Worm (Caenorhabditis elegans) whole organism, L1 larva: Measurements from ENCODE around the gene R06F6.14.
A peak's percentile ranks its signal among the peaks of the same experiment; 100 is the strongest.

Experiments used
- C16A3.4 ChIP-seq: fragments of 150-350 bp; optimal IDR thresholded peaks from 2 replicates; lab custom pipeline; 2014; ENCODE audit warnings: missing biosample characterization, missing genetic modification characterization
- F16B12.6 ChIP-seq: fragments of 150-350 bp; optimal IDR thresholded peaks from 2 replicates; lab custom pipeline; 2014; ENCODE audit warnings: missing biosample characterization, missing genetic modification characterization
- aha-1 ChIP-seq: fragments of 150-350 bp; optimal IDR thresholded peaks from 2 replicates; lab custom pipeline; 2014; ENCODE audit warnings: missing biosample characterization, missing genetic modification characterization
- aly-2 ChIP-seq: fragments of 150-350 bp; optimal IDR thresholded peaks from 2 replicates; lab custom pipeline; 2014; ENCODE audit warnings: missing biosample characterization, missing genetic modification characterization
- blmp-1 ChIP-seq: fragments of 150-350 bp; optimal IDR thresholded peaks from 2 replicates; lab custom pipeline; 2014; ENCODE audit warnings: missing biosample characterization, missing genetic modification characterization
- ceh-8 ChIP-seq: fragments of 200-800 bp; sonication (Bioruptor generic); optimal IDR thresholded peaks from 2 replicates; lab custom pipeline; 2018; ENCODE audit warnings: mild to moderate bottlenecking, missing genetic modification characterization, moderate library complexity, missing compliant biosample characterization
- ceh-82 ChIP-seq, 3 experiments: fragments of 150-350 bp in 1 of 3; sonication (generic microtip) in 2 of 3; optimal IDR thresholded peaks; 2 replicates each; lab custom pipeline; 2014 to 2017; ENCODE audit warnings: missing biosample characterization in 3 of 3, missing genetic modification characterization in 3 of 3
- ceh-88 ChIP-seq: fragments of 200-800 bp; sonication (Bioruptor generic); IDR thresholded peaks from 2 replicates; pipeline ENCODE4 v1.3.6; 2022; ENCODE audit warnings: missing genetic modification characterization, missing compliant biosample characterization
- dpl-1 ChIP-seq, 3 experiments: fragments of 150-350 bp in 2 of 3; sonication (generic microtip) in 1 of 3; optimal IDR thresholded peaks; 2 replicates each; lab custom pipeline; 2014 to 2017; ENCODE audit warnings: missing biosample characterization in 3 of 3, missing genetic modification characterization in 3 of 3, missing genetic modification reagents in 3 of 3
- dsc-1 ChIP-seq: sonication (generic microtip); optimal IDR thresholded peaks from 2 replicates; lab custom pipeline; 2016; ENCODE audit warnings: mild to moderate bottlenecking, missing genetic modification characterization, missing compliant biosample characterization
- efl-1 ChIP-seq, 4 experiments: fragments of 150-350 bp; optimal IDR thresholded peaks in 3 of 4; peaks in 1 of 4; 1 replicate in 1 of 4; 2 replicates in 3 of 4; lab custom pipeline; 2014; ENCODE audit warnings: missing biosample characterization in 2 of 4, missing genetic modification characterization in 2 of 4, missing genetic modification reagents in 2 of 4
- efl-3 ChIP-seq: fragments of 200-800 bp; sonication (Bioruptor generic); optimal IDR thresholded peaks from 2 replicates; lab custom pipeline; 2018; ENCODE audit warnings: mild to moderate bottlenecking, missing genetic modification characterization, missing compliant biosample characterization
- egl-27 ChIP-seq, 2 experiments: fragments of 150-350 bp in 1 of 2; sonication (generic microtip); optimal IDR thresholded peaks; 3 replicates each; lab custom pipeline; 2017 to 2018; ENCODE audit warnings: missing biosample characterization in 2 of 2, missing genetic modification characterization in 2 of 2, missing genetic modification reagents in 2 of 2
- elt-2 ChIP-seq: sonication (generic microtip); optimal IDR thresholded peaks from 2 replicates; lab custom pipeline; 2016; ENCODE audit warnings: missing genetic modification characterization, mild to moderate bottlenecking, inconsistent platforms, missing compliant biosample characterization, missing genetic modification reagents
- elt-3 ChIP-seq, 6 experiments: fragments of 150-350 bp in 1 of 6; sonication (generic microtip); optimal IDR thresholded peaks; 2 replicates each; lab custom pipeline; 2017 to 2018; ENCODE audit warnings: missing biosample characterization in 6 of 6, missing genetic modification characterization in 6 of 6, inconsistent platforms in 1 of 6
- fkh-10 ChIP-seq: sonication (generic microtip); optimal IDR thresholded peaks from 2 replicates; lab custom pipeline; 2017; ENCODE audit warnings: missing biosample characterization, missing genetic modification reagents, missing genetic modification characterization
- fos-1 ChIP-seq: fragments of 150-350 bp; optimal IDR thresholded peaks from 2 replicates; lab custom pipeline; 2014; ENCODE audit warnings: missing biosample characterization, missing genetic modification characterization
- grh-1 ChIP-seq: fragments of 200-800 bp; sonication (Bioruptor generic); IDR thresholded peaks from 2 replicates; pipeline ENCODE4 v1.3.6; 2022; ENCODE audit warnings: missing genetic modification reagents, missing genetic modification characterization, missing compliant biosample characterization
- hlh-4 ChIP-seq: sonication (generic microtip); optimal IDR thresholded peaks from 2 replicates; lab custom pipeline; 2016; ENCODE audit warnings: mild to moderate bottlenecking, missing genetic modification characterization, missing compliant biosample characterization
- irx-1 ChIP-seq: sonication (generic microtip); optimal IDR thresholded peaks from 2 replicates; lab custom pipeline; 2016; ENCODE audit warnings: missing genetic modification characterization, missing compliant biosample characterization
- lin-35 ChIP-seq, 2 experiments: fragments of 150-350 bp; optimal IDR thresholded peaks; 2 replicates each; lab custom pipeline; 2014; ENCODE audit warnings: missing biosample characterization in 2 of 2, missing genetic modification characterization in 2 of 2, missing genetic modification reagents in 2 of 2
- lin-39 ChIP-seq: fragments of 150-350 bp; optimal IDR thresholded peaks from 2 replicates; lab custom pipeline; 2014; ENCODE audit warnings: missing biosample characterization, missing genetic modification reagents, missing genetic modification characterization
- mab-9 ChIP-seq: fragments of 200-800 bp; sonication (Bioruptor generic); IDR thresholded peaks from 2 replicates; pipeline ENCODE4 v1.3.6; 2022; ENCODE audit warnings: missing genetic modification reagents, missing genetic modification characterization, missing compliant biosample characterization
- mdl-1 ChIP-seq, 2 experiments: fragments of 150-350 bp; optimal IDR thresholded peaks; 2 replicates each; lab custom pipeline; 2014 to 2017; ENCODE audit warnings: missing biosample characterization in 2 of 2, missing genetic modification characterization in 2 of 2, inconsistent platforms in 1 of 2
- mef-2 ChIP-seq: fragments of 150-350 bp; optimal IDR thresholded peaks from 2 replicates; lab custom pipeline; 2014; ENCODE audit warnings: missing biosample characterization, missing genetic modification characterization
- nhr-11 ChIP-seq: fragments of 150-350 bp; optimal IDR thresholded peaks from 2 replicates; lab custom pipeline; 2014; ENCODE audit warnings: missing biosample characterization, missing genetic modification characterization
- nhr-19 ChIP-seq: fragments of 200-800 bp; sonication (Bioruptor generic); conservative IDR thresholded peaks from 2 replicates; pipeline ENCODE4 v1.3.6; 2022; ENCODE audit warnings: missing genetic modification characterization, missing compliant biosample characterization
- nhr-28 ChIP-seq: fragments of 150-350 bp; optimal IDR thresholded peaks from 2 replicates; lab custom pipeline; 2014; ENCODE audit warnings: missing biosample characterization, missing genetic modification characterization
- nhr-71 ChIP-seq: sonication (generic microtip); optimal IDR thresholded peaks from 2 replicates; lab custom pipeline; 2016; ENCODE audit warnings: mild to moderate bottlenecking, missing genetic modification characterization, moderate library complexity, missing compliant biosample characterization
- nhr-76 ChIP-seq: sonication (generic microtip); optimal IDR thresholded peaks from 2 replicates; lab custom pipeline; 2017; ENCODE audit warnings: missing biosample characterization, missing genetic modification characterization
- nhr-84 ChIP-seq: sonication (generic microtip); optimal IDR thresholded peaks from 2 replicates; lab custom pipeline; 2017; ENCODE audit warnings: missing biosample characterization, missing genetic modification characterization
- nhr-85 ChIP-seq: sonication (generic microtip); peaks from one replicate; lab custom pipeline; 2016; ENCODE audit warnings: missing genetic modification characterization, inconsistent platforms, missing compliant biosample characterization
- pag-3 ChIP-seq: sonication (generic microtip); optimal IDR thresholded peaks from 2 replicates; lab custom pipeline; 2017; ENCODE audit warnings: missing genetic modification characterization, mild to moderate bottlenecking, missing compliant biosample characterization, antibody characterized with exemption, borderline replicate concordance; ENCODE audit not compliant: insufficient read depth
- pqm-1 ChIP-seq: sonication (generic microtip); optimal IDR thresholded peaks from 3 replicates; lab custom pipeline; 2017; ENCODE audit warnings: missing biosample characterization, missing genetic modification characterization
- rnt-1 ChIP-seq: sonication (generic microtip); optimal IDR thresholded peaks from 2 replicates; lab custom pipeline; 2016; ENCODE audit warnings: mild to moderate bottlenecking, missing genetic modification characterization, moderate library complexity, missing compliant biosample characterization
- skn-1 ChIP-seq: fragments of 150-350 bp; optimal IDR thresholded peaks from 2 replicates; lab custom pipeline; 2014; ENCODE audit warnings: missing biosample characterization, missing genetic modification characterization
- snpc-4 ChIP-seq: fragments of 150-350 bp; optimal IDR thresholded peaks from 2 replicates; lab custom pipeline; 2014; ENCODE audit warnings: missing biosample characterization, missing genetic modification characterization
- sup-37 ChIP-seq: fragments of 200-800 bp; sonication (Bioruptor generic); optimal IDR thresholded peaks from 2 replicates; lab custom pipeline; 2018; ENCODE audit warnings: mild to moderate bottlenecking, missing genetic modification characterization, missing compliant biosample characterization
- swsn-7 ChIP-seq: sonication (generic microtip); optimal IDR thresholded peaks from 2 replicates; lab custom pipeline; 2016; ENCODE audit warnings: missing genetic modification characterization, missing compliant biosample characterization
- tlp-1 ChIP-seq: fragments of 150-350 bp; optimal IDR thresholded peaks from 2 replicates; lab custom pipeline; 2014; ENCODE audit warnings: missing biosample characterization, missing genetic modification characterization
- unc-130 ChIP-seq: fragments of 150-350 bp; optimal IDR thresholded peaks from 2 replicates; lab custom pipeline; 2017; ENCODE audit warnings: missing biosample characterization, missing genetic modification characterization, inconsistent platforms
- unc-30 ChIP-seq: sonication (generic microtip); optimal IDR thresholded peaks from 2 replicates; lab custom pipeline; 2017; ENCODE audit warnings: missing biosample characterization, missing genetic modification characterization
- unc-62 ChIP-seq: fragments of 150-350 bp; optimal IDR thresholded peaks from 2 replicates; lab custom pipeline; 2014; ENCODE audit warnings: missing biosample characterization, missing genetic modification reagents, missing genetic modification characterization
- unc-86 ChIP-seq: sonication (generic microtip); optimal IDR thresholded peaks from 2 replicates; lab custom pipeline; 2016; ENCODE audit warnings: missing genetic modification characterization, missing compliant biosample characterization
- vab-15 ChIP-seq: sonication (generic microtip); optimal IDR thresholded peaks from 2 replicates; lab custom pipeline; 2017; ENCODE audit warnings: missing genotype, mild to moderate bottlenecking, missing genetic modification characterization, missing compliant biosample characterization
- zag-1 ChIP-seq: fragments of 150-350 bp; optimal IDR thresholded peaks from 2 replicates; lab custom pipeline; 2014; ENCODE audit warnings: missing biosample characterization, missing genetic modification characterization
- zip-4 ChIP-seq: fragments of 200-800 bp; sonication (Bioruptor generic); optimal IDR thresholded peaks from 2 replicates; lab custom pipeline; 2018; ENCODE audit warnings: mild to moderate bottlenecking, missing genetic modification characterization, moderate library complexity, missing compliant biosample characterization
- ztf-11 ChIP-seq, 2 experiments: sonication (generic microtip); optimal IDR thresholded peaks; 2 replicates each; lab custom pipeline; 2016 to 2017; ENCODE audit warnings: missing genetic modification characterization in 2 of 2, missing biosample characterization in 1 of 2, missing compliant biosample characterization in 1 of 2

R06F6.14 gene

DNA sequence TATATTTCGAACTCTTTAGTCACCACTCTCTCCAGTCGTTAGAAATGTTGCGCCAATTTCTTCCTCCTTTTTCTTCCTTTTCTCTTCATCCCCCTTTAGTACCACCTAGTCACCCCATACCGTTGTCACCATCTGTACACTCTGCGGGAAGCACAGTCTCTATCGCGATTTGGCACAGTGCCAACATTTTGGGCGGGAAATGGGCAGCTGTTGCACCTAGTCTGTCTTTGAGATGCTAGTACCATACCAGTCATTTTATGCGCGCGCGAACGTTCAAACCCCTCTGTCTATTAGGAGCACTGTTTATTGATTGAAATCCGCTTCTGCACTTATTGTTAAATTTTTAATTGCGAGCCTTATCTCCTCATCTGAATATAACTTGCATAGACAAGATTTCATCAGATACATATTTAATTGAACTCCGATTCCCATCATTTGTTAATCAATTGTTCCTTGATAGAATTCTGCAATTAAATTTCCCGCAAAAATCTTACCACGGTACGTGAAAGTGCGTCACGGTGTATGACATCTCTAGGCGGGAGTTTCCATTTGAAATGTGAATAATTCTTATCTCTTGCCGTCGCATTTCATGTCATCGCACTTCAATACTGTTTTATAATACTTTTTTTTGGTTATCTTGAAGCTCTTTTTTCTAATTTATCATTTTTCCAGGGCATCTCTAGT, 24.2 kb upstream of the R06F6.14 start, which contains the start of gene cdl-1 (continued):
- TF ChIP-seq vab-15 (tag; lab: Kevin White, UChicago), result peak; percentile 5
- no peak for TF ChIP-seq ceh-8 (GFP tag; lab: Kevin White, UChicago)
- TF ChIP-seq unc-30 (tag; lab: Kevin White, UChicago), result no peak
- 0 out of 2 replicates have a peak, but pooled peaks have one; percentile 21 for TF ChIP-seq mab-9 (GFP tag; lab: Robert Waterston, UW)
- TF ChIP-seq snpc-4 (tag; lab: Kevin White, UChicago), result peak; percentile 45
- TF ChIP-seq nhr-84 (tag; lab: Kevin White, UChicago), result peak; percentile 7
- TF ChIP-seq nhr-19 (GFP tag; lab: Robert Waterston, UW), result peak; percentile 67
- peak; percentile 74 for TF ChIP-seq nhr-71 (tag; lab: Kevin White, UChicago)
- TF ChIP-seq hlh-4 (tag; lab: Kevin White, UChicago), result no peak
- TF ChIP-seq zip-4 (GFP tag; lab: Kevin White, UChicago), result no peak
- peak; percentile 83 for TF ChIP-seq C16A3.4
- no peak for TF ChIP-seq nhr-11 (tag; lab: Kevin White, UChicago)
- no peak for TF ChIP-seq fkh-10
- TF ChIP-seq pqm-1, result no peak
- TF ChIP-seq pag-3, result no peak
- peak in 1 of 2 experiments; percentile 65 for TF ChIP-seq ztf-11 (tag; optimal IDR thresholded peaks at IDR 0.05; lab: Kevin White, UChicago)
- TF ChIP-seq grh-1, result no peak
- peak in 3 of 6 experiments; percentile 15 to 83 (median 47) for TF ChIP-seq elt-3 (tag; optimal IDR thresholded peaks at IDR 0.05; lab: Kevin White, UChicago)
- TF ChIP-seq nhr-28 (tag; lab: Kevin White, UChicago), result no peak
- TF ChIP-seq lin-35 (GFP tag; optimal IDR thresholded peaks at IDR 0.05; lab: Kevin White, UChicago), result peak; percentile 94 to 99
- no peak for TF ChIP-seq zag-1 (tag; lab: Kevin White, UChicago)
- no peak for TF ChIP-seq aha-1 (tag; lab: Kevin White, UChicago)
- no peak for TF ChIP-seq aly-2
- no peak for TF ChIP-seq lin-39 (tag; lab: Kevin White, UChicago)
- peak; percentile 71 for TF ChIP-seq rnt-1 (tag; lab: Kevin White, UChicago)
- no peak for TF ChIP-seq sup-37 (GFP tag; lab: Kevin White, UChicago)
- TF ChIP-seq dpl-1 (GFP tag; optimal IDR thresholded peaks at IDR 0.05; lab: Kevin White, UChicago), result peak; percentile 95 to 98 (median 98)
- TF ChIP-seq tlp-1 (tag; lab: Kevin White, UChicago), result no peak
- TF ChIP-seq unc-130 (tag; lab: Kevin White, UChicago), result peak; percentile 90
- TF ChIP-seq unc-62 (GFP tag; lab: Kevin White, UChicago), result no peak
- TF ChIP-seq ceh-88 (GFP tag; lab: Robert Waterston, UW), result 0 out of 2 replicates have a peak, but pooled peaks have one; percentile 25
- TF ChIP-seq unc-86 (tag; lab: Kevin White, UChicago), result no peak
- TF ChIP-seq ceh-82 (tag; optimal IDR thresholded peaks at IDR 0.05; lab: Kevin White, UChicago), result peak in 2 of 3 experiments; percentile 24 to 40
- TF ChIP-seq egl-27 (tag; optimal IDR thresholded peaks at IDR 0.05; lab: Kevin White, UChicago), result no peak
- peak; percentile 66 for TF ChIP-seq blmp-1 (tag; lab: Kevin White, UChicago)
- no peak for TF ChIP-seq efl-3 (GFP tag; lab: Kevin White, UChicago)
- peak; percentile 78 for TF ChIP-seq nhr-85 (tag; lab: Kevin White, UChicago)
- peak; percentile 37 for TF ChIP-seq dsc-1 (tag; lab: Kevin White, UChicago)
- TF ChIP-seq fos-1, result peak; percentile 53
- no peak for TF ChIP-seq mef-2 (tag; lab: Kevin White, UChicago)
- TF ChIP-seq skn-1 (tag; lab: Kevin White, UChicago), result peak; percentile 44
- peak; percentile 86 to 96 for TF ChIP-seq efl-1 (optimal IDR thresholded peaks at IDR 0.05; lab: Kevin White, UChicago)
- TF ChIP-seq efl-1 (GFP tag; optimal IDR thresholded peaks at IDR 0.05 in 1 of 2; lab: Kevin White, UChicago), result peak; percentile 96 to 100
- TF ChIP-seq mdl-1 (tag; optimal IDR thresholded peaks at IDR 0.05; lab: Kevin White, UChicago), result peak in 1 of 2 experiments; percentile 59
- no peak for TF ChIP-seq nhr-76 (tag; lab: Kevin White, UChicago)
- TF ChIP-seq irx-1 (tag; lab: Kevin White, UChicago), result peak; percentile 7
- peak; percentile 93 for TF ChIP-seq F16B12.6 (tag; lab: Kevin White, UChicago)
- peak; percentile 53 for TF ChIP-seq swsn-7
- peak; percentile 47 for TF ChIP-seq elt-2 (tag; lab: Kevin White, UChicago)
